Fruit fly (Drosophila melanogaster): ENCODE measurements around the gene CG13078.

CG13078 gene

DNA sequence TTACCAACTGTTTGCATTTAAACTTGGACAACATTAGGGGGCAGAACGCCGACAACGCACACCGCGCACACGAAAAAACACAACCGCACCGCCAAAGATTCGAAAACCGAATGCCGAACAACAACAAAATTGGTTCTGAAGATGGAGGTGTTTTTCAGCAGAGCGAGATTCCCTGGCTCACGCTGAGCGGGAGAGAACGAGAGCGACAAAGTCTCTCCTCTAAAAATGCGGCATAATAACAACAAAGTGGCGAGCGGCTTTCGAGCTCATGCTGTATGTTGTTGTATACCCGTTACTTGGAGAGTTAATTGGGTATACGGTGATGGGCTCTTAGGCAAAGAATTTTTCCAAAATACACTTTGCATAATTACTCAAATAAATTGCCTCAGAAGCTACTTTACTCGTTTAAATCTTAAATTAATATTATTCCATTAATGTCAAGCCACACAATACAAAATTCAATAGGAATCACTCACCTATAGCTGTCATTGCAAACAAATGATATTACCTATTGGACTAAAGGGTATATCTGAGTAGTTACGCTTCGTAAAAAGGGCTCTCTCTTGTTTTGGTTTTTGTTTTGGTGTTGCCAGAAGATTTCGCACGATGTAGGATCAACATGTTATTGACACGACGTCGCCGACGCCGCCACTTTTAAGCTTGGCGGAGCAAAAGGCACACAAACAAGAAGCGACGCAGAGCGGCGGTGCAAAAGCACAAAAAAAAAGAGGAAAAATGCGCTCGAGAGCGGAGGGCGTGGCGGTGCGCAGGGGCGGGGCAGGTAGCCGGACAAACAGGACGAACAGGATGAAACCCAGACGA, 9.0 kb downstream of the CG13078 start (continued):
- TF ChIP-seq Vsx1 (GFP tag; optimal IDR thresholded peaks at IDR 0.05): peak; percentile 36
- TF ChIP-seq NC2β (GFP tag; optimal IDR thresholded peaks at IDR 0.05): peak; percentile 24
- no peak for TF ChIP-seq ewg (GFP tag; optimal IDR thresholded peaks at IDR 0.05)
- TF ChIP-seq CG7357 (GFP tag; IDR thresholded peaks at IDR 0.05): peak; percentile 53
- peak; percentile 73 for TF ChIP-seq CG34376 (GFP tag; optimal IDR thresholded peaks at IDR 0.05)
- no peak for TF ChIP-seq B-H1 (GFP tag; IDR thresholded peaks at IDR 0.05)
- peak; percentile 48 for TF ChIP-seq CG5245 (GFP tag; optimal IDR thresholded peaks at IDR 0.05)
- TF ChIP-seq CG18619 (GFP tag; optimal IDR thresholded peaks at IDR 0.05): peak; percentile 52
- no peak for TF ChIP-seq kni (GFP tag; optimal IDR thresholded peaks at IDR 0.05)
- no peak for TF ChIP-seq pita (GFP tag; optimal IDR thresholded peaks at IDR 0.05)
- TF ChIP-seq CG12236 (GFP tag; optimal IDR thresholded peaks at IDR 0.05): peak; percentile 30
- peak; percentile 77 for TF ChIP-seq grau (tag; optimal IDR thresholded peaks at IDR 0.05)
- peak; percentile 9 for TF ChIP-seq ftz-f1 (GFP tag; optimal IDR thresholded peaks at IDR 0.05)
- 0 out of 2 replicates have a peak, but pooled peaks have one; percentile 12 for TF ChIP-seq CG4730 (GFP tag; IDR thresholded peaks at IDR 0.05)
- TF ChIP-seq CG12942 (GFP tag; optimal IDR thresholded peaks at IDR 0.05): peak; percentile 28
- no peak for TF ChIP-seq sna (GFP tag; IDR thresholded peaks at IDR 0.05; ENCODE audit: partially characterized antibody)
- no peak for TF ChIP-seq CG7745 (tag; optimal IDR thresholded peaks at IDR 0.05)
- peak; percentile 49 for TF ChIP-seq fd96Cb (tag; optimal IDR thresholded peaks at IDR 0.05)
- no peak for TF ChIP-seq CG8359 (GFP tag; optimal IDR thresholded peaks at IDR 0.05; ENCODE audit: borderline replicate concordance)
- TF ChIP-seq Sox100B (GFP tag; optimal IDR thresholded peaks at IDR 0.05): peak; percentile 55
- peak; percentile 26; the same call in 1 of the 2 replicates for TF ChIP-seq CG32767 (GFP tag; IDR thresholded peaks at IDR 0.05)
- TF ChIP-seq sc (optimal IDR thresholded peaks at IDR 0.05): no peak
- no peak for TF ChIP-seq sc (GFP tag; optimal IDR thresholded peaks at IDR 0.05)
- TF ChIP-seq mam (GFP tag; optimal IDR thresholded peaks at IDR 0.05): peak; percentile 73
- TF ChIP-seq CG2889 (GFP tag; IDR thresholded peaks at IDR 0.05): no peak
- TF ChIP-seq z (GFP tag; IDR thresholded peaks at IDR 0.05): peak; percentile 63; the same call in 2 of the 3 replicates
- peak; percentile 66 for TF ChIP-seq CG15514 (GFP tag; optimal IDR thresholded peaks at IDR 0.05)
- peak; percentile 71 for TF ChIP-seq HLH54F (GFP tag; optimal IDR thresholded peaks at IDR 0.05)
- TF ChIP-seq CG17328 (GFP tag; IDR thresholded peaks at IDR 0.05): no peak
- TF ChIP-seq vfl (GFP tag; optimal IDR thresholded peaks at IDR 0.05): peak; percentile 50
- peak; percentile 53; the same call in 1 of the 2 replicates for TF ChIP-seq chm (GFP tag; IDR thresholded peaks at IDR 0.05)
- TF ChIP-seq H15 (GFP tag; IDR thresholded peaks at IDR 0.05): no peak
- TF ChIP-seq CG2875 (GFP tag; optimal IDR thresholded peaks at IDR 0.05): peak; percentile 19
- no peak for TF ChIP-seq gt (GFP tag; IDR thresholded peaks at IDR 0.05)
- TF ChIP-seq CG12391 (tag; optimal IDR thresholded peaks at IDR 0.05): peak; percentile 70
- TF ChIP-seq Kr (GFP tag; optimal IDR thresholded peaks at IDR 0.05): no peak
- TF ChIP-seq CG12219 (GFP tag; optimal IDR thresholded peaks at IDR 0.05): peak; percentile 53
- peak; percentile 87 for TF ChIP-seq lilli (GFP tag; optimal IDR thresholded peaks at IDR 0.05)
- TF ChIP-seq Lpt (GFP tag; optimal IDR thresholded peaks at IDR 0.05): no peak
- TF ChIP-seq emc (GFP tag; optimal IDR thresholded peaks at IDR 0.05): no peak
- peak; percentile 71 for TF ChIP-seq CG6689 (GFP tag; IDR thresholded peaks at IDR 0.05)
- TF ChIP-seq hb (GFP tag; IDR thresholded peaks at IDR 0.05; ENCODE audit: partially characterized antibody): no peak
- no peak; the same call in 2 of the 3 replicates for TF ChIP-seq Opbp (GFP tag; IDR thresholded peaks at IDR 0.05; ENCODE audit: partially characterized antibody)
- no peak for TF ChIP-seq Nf-YA (GFP tag; IDR thresholded peaks at IDR 0.05)
- TF ChIP-seq fu2 (GFP tag; optimal IDR thresholded peaks at IDR 0.05): peak; percentile 22
- TF ChIP-seq stwl (tag; optimal IDR thresholded peaks at IDR 0.05): no peak
- no peak for TF ChIP-seq bigmax (GFP tag; optimal IDR thresholded peaks at IDR 0.05)
- TF ChIP-seq zen2 (GFP tag; IDR thresholded peaks at IDR 0.05; ENCODE audit: partially characterized antibody): no peak
- peak; percentile 66 for TF ChIP-seq twi (tag; optimal IDR thresholded peaks at IDR 0.05)
